Worm (Caenorhabditis elegans): ENCODE measurements around the gene T21B4.3.

DNA sequence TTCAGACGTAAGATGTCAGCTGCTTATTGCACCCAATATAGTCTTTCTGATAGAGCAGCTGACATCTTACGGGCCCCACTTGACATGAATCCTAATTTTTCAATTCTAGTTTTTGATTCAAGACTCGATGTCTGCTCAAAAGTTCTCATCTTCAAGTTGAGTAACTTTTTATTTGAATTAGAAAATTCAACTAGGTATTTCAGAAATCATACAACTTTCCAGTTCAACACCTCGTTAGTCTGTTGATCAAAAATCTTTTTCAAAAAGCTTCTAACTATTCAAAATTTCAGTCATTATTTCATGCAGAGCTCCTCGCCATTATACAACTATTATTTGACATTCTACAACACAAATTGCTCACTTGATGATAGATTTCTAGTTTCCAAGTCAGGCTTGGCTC is 15.0 kb upstream of the T21B4.3 start, which contains the start of gene srh-73:
- no peak for TF ChIP-seq ceh-83 (GFP tag; optimal IDR thresholded peaks at IDR 0.05)
- no peak for TF ChIP-seq elt-3 (tag; optimal IDR thresholded peaks at IDR 0.05)
- no peak for TF ChIP-seq blmp-1 (tag; optimal IDR thresholded peaks at IDR 0.05)
- TF ChIP-seq ztf-11 (tag; optimal IDR thresholded peaks at IDR 0.05), result no peak
- TF ChIP-seq pha-4 (tag; optimal IDR thresholded peaks at IDR 0.05), result no peak
- TF ChIP-seq unc-39 (tag; optimal IDR thresholded peaks at IDR 0.05), result no peak
- TF ChIP-seq cnd-1 (tag; optimal IDR thresholded peaks at IDR 0.05), result no peak
- TF ChIP-seq ces-1 (GFP tag; optimal IDR thresholded peaks at IDR 0.05), result no peak
- no peak for TF ChIP-seq elt-1 (tag; optimal IDR thresholded peaks at IDR 0.05; ENCODE audit: borderline replicate concordance, insufficient read depth)
- no peak for TF ChIP-seq tbx-8 (GFP tag; optimal IDR thresholded peaks at IDR 0.05)
- TF ChIP-seq unc-62 (GFP tag; optimal IDR thresholded peaks at IDR 0.05), result no peak
- no peak for TF ChIP-seq bed-3 (GFP tag; optimal IDR thresholded peaks at IDR 0.05)
- no peak for TF ChIP-seq nhr-237 (tag; optimal IDR thresholded peaks at IDR 0.05)
- no peak for TF ChIP-seq nhr-28 (tag; optimal IDR thresholded peaks at IDR 0.05)
